Worm (Caenorhabditis elegans) whole organism, early embryonic: ENCODE data around the gene C02F5.10.

ENCODE experiments used
- F13C5.2 ChIP-seq: sonication (generic microtip); optimal IDR thresholded peaks from 2 replicates; lab custom pipeline; 2017; ENCODE audit warnings: mild to moderate bottlenecking, missing genetic modification characterization, inconsistent platforms, missing compliant biosample characterization
- aly-1 ChIP-seq: sonication (generic microtip); optimal IDR thresholded peaks from 2 replicates; lab custom pipeline; 2016; ENCODE audit warnings: missing genetic modification characterization, missing compliant biosample characterization
- ama-1 ChIP-seq: fragments of 150-350 bp; optimal IDR thresholded peaks from 2 replicates; lab custom pipeline; 2014
- ceh-36 ChIP-seq: sonication (generic microtip); optimal IDR thresholded peaks from 2 replicates; lab custom pipeline; 2016; ENCODE audit warnings: missing genetic modification characterization, inconsistent platforms, missing compliant biosample characterization
- ets-7 ChIP-seq: sonication (generic microtip); optimal IDR thresholded peaks from 2 replicates; lab custom pipeline; 2016; ENCODE audit warnings: missing genotype, missing genetic modification characterization, missing compliant biosample characterization
- flt-1 ChIP-seq: fragments of 200-800 bp; sonication (Bioruptor generic); IDR thresholded peaks from 2 replicates; pipeline ENCODE4 v1.3.6; 2022; ENCODE audit warnings: missing genetic modification characterization, missing compliant biosample characterization
- hmbx-1 ChIP-seq: sonication (generic microtip); optimal IDR thresholded peaks from 2 replicates; lab custom pipeline; 2016; ENCODE audit warnings: mild to moderate bottlenecking, missing genetic modification characterization, missing compliant biosample characterization
- hnd-1 ChIP-seq: sonication (generic microtip); optimal IDR thresholded peaks from 2 replicates; lab custom pipeline; 2016; ENCODE audit warnings: missing genetic modification characterization, missing compliant biosample characterization
- scrt-1 ChIP-seq: fragments of 200-800 bp; sonication (Bioruptor generic); IDR thresholded peaks from 2 replicates; pipeline ENCODE4 v1.3.6; 2022; ENCODE audit warnings: missing genetic modification characterization, missing compliant biosample characterization
- sea-1 ChIP-seq: fragments of 200-800 bp; sonication (Bioruptor generic); conservative IDR thresholded peaks from 2 replicates; pipeline ENCODE4 v1.3.6; 2022; ENCODE audit warnings: missing genetic modification characterization, missing compliant biosample characterization
- tbx-11 ChIP-seq: fragments of 200-800 bp; sonication (Bioruptor generic); IDR thresholded peaks from 2 replicates; pipeline ENCODE4 v1.3.6; 2022; ENCODE audit warnings: missing genetic modification characterization, missing compliant biosample characterization
- tbx-37 ChIP-seq: fragments of 200-800 bp; sonication (Bioruptor generic); conservative IDR thresholded peaks from 2 replicates; pipeline ENCODE4 v1.3.6; 2022; ENCODE audit warnings: missing genetic modification reagents, missing genetic modification characterization, missing compliant biosample characterization
- tra-4 ChIP-seq: sonication (generic microtip); optimal IDR thresholded peaks from 2 replicates; lab custom pipeline; 2017; ENCODE audit warnings: missing genetic modification characterization, missing compliant biosample characterization

- TF ChIP-seq ama-1 (lab: Kevin White, UChicago), result no peak
- TF ChIP-seq sea-1 (GFP tag; lab: Robert Waterston, UW), result no peak
- TF ChIP-seq ets-7 (tag; lab: Kevin White, UChicago), result no peak
- no peak for TF ChIP-seq aly-1
- no peak for TF ChIP-seq hmbx-1 (tag; lab: Kevin White, UChicago)
- no peak for TF ChIP-seq scrt-1 (GFP tag; lab: Robert Waterston, UW)
- no peak for TF ChIP-seq tbx-37
- no peak for TF ChIP-seq tra-4 (tag; lab: Kevin White, UChicago)
- no peak for TF ChIP-seq flt-1 (GFP tag; lab: Robert Waterston, UW)
- TF ChIP-seq ceh-36 (tag; lab: Kevin White, UChicago), result no peak
- TF ChIP-seq hnd-1, result no peak
- TF ChIP-seq tbx-11 (GFP tag; lab: Robert Waterston, UW), result no peak
- TF ChIP-seq F13C5.2 (tag; lab: Kevin White, UChicago), result no peak
These were observed 3.7 kb downstream of the C02F5.10 start, which contains the start of gene C02F5.3 for ce11 chrIII:8245591-8245990.
